Worm (Caenorhabditis elegans): ENCODE results near the gene F14D7.8.
"Not testable (repeated sequence)": the region's sequence is repeated elsewhere in the genome, so short reads cannot be mapped to it uniquely, and the experiment has no call there.

F14D7.8 gene

ce11 chrV:14317204-14317603, 4.6 kb upstream of the F14D7.8 start:
- TF ChIP-seq sdc-2 (tag; optimal IDR thresholded peaks at IDR 0.05) (no peak), F13H6.1 (tag; optimal IDR thresholded peaks at IDR 0.05) (no peak)

- TF ChIP-seq ceh-31 (tag; optimal IDR thresholded peaks at IDR 0.05) (no peak), npax-4 (tag; optimal IDR thresholded peaks at IDR 0.05) (no peak), eyg-1 (tag; optimal IDR thresholded peaks at IDR 0.05) (no peak), tbx-2 (tag; optimal IDR thresholded peaks at IDR 0.05) (no peak), hlh-30 (tag; optimal IDR thresholded peaks at IDR 0.05; ENCODE audit: insufficient read depth) (no peak), mec-3 (tag; optimal IDR thresholded peaks at IDR 0.05; ENCODE audit: borderline replicate concordance) (no peak), pqm-1 (tag; optimal IDR thresholded peaks at IDR 0.05) (no peak), unc-55 (GFP tag; optimal IDR thresholded peaks at IDR 0.05) (no peak), nhr-232 (tag; optimal IDR thresholded peaks at IDR 0.05) (no peak), sox-2 (GFP tag; IDR thresholded peaks at IDR 0.05) (no peak), hlh-13 (GFP tag; optimal IDR thresholded peaks at IDR 0.05) (no peak), ttx-3 (tag; optimal IDR thresholded peaks at IDR 0.05) (no peak), fkh-6 (tag; optimal IDR thresholded peaks at IDR 0.05) (no peak), dve-1 (tag; optimal IDR thresholded peaks at IDR 0.05) (no peak), lin-11 (tag; optimal IDR thresholded peaks at IDR 0.05) (no peak)
Measured at ce11 chrV:14316525-14316924, 3.9 kb upstream of the F14D7.8 start, which contains the start of gene F47B8.2. Gene F47B8.2, minus strand, starts transcription at chrV:14316625.

- TF ChIP-seq zip-5 (tag; optimal IDR thresholded peaks at IDR 0.05) (no peak), pros-1 (tag; optimal IDR thresholded peaks at IDR 0.05) (no peak), nhr-232 (tag; optimal IDR thresholded peaks at IDR 0.05) (no peak), nhr-11 (tag; optimal IDR thresholded peaks at IDR 0.05) (no peak), sdc-2 (tag; optimal IDR thresholded peaks at IDR 0.05) (no peak), unc-42 (tag; optimal IDR thresholded peaks at IDR 0.05) (no peak), lin-11 (tag; optimal IDR thresholded peaks at IDR 0.05) (no peak), ama-1 (optimal IDR thresholded peaks at IDR 0.05) (no peak), odd-2 (tag; optimal IDR thresholded peaks at IDR 0.05) (no peak), ceh-31 (tag; optimal IDR thresholded peaks at IDR 0.05) (no peak), lim-6 (tag; optimal IDR thresholded peaks at IDR 0.05) (no peak), ttx-3 (tag; optimal IDR thresholded peaks at IDR 0.05) (no peak), hlh-6 (tag; optimal IDR thresholded peaks at IDR 0.05) (no peak), ceh-6 (GFP tag; optimal IDR thresholded peaks at IDR 0.05) (no peak), eyg-1 (tag; optimal IDR thresholded peaks at IDR 0.05) (no peak)
Measured at ce11 chrV:14314236-14314635, 1.6 kb upstream of the F14D7.8 start, which contains the start of gene F47B8.1. Gene F47B8.1, minus strand, starts transcription at chrV:14314336.

ce11 chrV:14311115-14311514, 1.5 kb downstream of the F14D7.8 start, which contains the start of gene ddn-3:
Gene ddn-3, minus strand, starts transcription at chrV:14311215.
- TF ChIP-seq ama-1 (optimal IDR thresholded peaks at IDR 0.05) (no peak), pqm-1 (tag; optimal IDR thresholded peaks at IDR 0.05) (no peak), hlh-30 (tag; optimal IDR thresholded peaks at IDR 0.05; ENCODE audit: insufficient read depth) (no peak), ceh-19 (GFP tag; optimal IDR thresholded peaks at IDR 0.05) (no peak), K09A11.1 (tag; optimal IDR thresholded peaks at IDR 0.05; ENCODE audit: insufficient read depth) (no peak), mec-3 (tag; optimal IDR thresholded peaks at IDR 0.05; ENCODE audit: borderline replicate concordance) (no peak)

- not testable (repeated sequence) for TF ChIP-seq gmeb-2, syd-9, fax-1 (tag; optimal IDR thresholded peaks at IDR 0.05)
Measured at ce11 chrV:14309632-14310031, 3.0 kb downstream of the F14D7.8 start, which contains the start of gene F14D7.14. Gene F14D7.14, plus strand, starts transcription at chrV:14309932.

ce11 chrV:14308164-14308563, 4.4 kb downstream of the F14D7.8 start, which contains the start of gene spig-5:
Gene spig-5, plus strand, starts transcription at chrV:14308464.
- TF ChIP-seq syd-9, ceh-2, ceh-24 (tag; optimal IDR thresholded peaks at IDR 0.05): not testable (repeated sequence)
